Fruit fly (Drosophila melanogaster): ENCODE results near the gene Saf-B.

Saf-B gene

DNA sequence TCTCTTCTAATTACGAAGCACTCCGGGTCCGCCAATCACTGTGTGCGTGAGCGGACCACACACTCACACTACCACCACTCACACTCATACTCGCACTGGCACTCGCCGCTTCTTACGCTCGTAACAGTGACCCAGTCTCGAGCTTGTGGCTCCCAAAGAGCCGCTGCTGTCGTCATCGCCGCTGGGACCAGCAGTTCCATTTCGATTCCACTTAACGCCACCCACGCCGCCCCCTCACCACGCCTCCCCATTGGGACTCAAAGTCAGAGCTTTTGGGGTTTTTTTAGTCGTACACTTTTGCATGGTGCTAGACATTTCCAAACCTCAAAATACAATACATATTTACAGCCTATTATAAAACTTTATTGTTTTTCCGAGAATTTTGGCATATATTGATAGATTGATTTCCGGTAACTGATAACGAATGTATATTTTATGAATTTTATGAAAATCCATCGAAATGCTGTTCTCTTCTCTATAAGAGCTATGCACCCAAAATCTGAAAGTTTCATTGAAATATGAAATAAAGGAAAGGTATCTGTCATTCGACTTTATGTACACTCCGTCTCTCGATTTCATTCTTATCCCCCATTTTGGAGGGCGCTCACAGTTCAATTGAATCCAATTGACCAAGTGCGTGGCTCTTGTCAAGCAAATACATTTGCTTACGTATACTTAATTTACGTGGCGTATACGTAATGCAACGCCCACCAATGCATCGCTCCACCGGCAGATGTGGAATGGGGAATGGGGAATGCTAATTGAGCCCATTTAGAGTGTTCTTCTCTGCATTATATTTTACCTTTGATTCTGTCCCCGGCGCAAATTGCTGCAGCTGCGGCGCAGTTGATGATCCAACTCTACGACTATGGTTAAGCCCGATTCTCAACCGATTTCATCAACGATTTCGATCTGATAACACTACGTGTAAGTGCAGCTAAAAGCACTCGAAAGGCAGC, 45.7 kb upstream of the Saf-B start, which contains the start of gene CG42331 (continued):
- TF ChIP-seq CG6791 (GFP tag; IDR thresholded peaks at IDR 0.05; ENCODE audit: partially characterized antibody) (no peak), CG11085 (GFP tag; IDR thresholded peaks at IDR 0.05) (no peak), CG1647 (GFP tag; optimal IDR thresholded peaks at IDR 0.05) (no peak), CG8290 (GFP tag; optimal IDR thresholded peaks at IDR 0.05) (no peak), CG8290 (tag; optimal IDR thresholded peaks at IDR 0.05) (peak in 1 of 2 experiments; percentile 27), Jarid2 (GFP tag; optimal IDR thresholded peaks at IDR 0.05) (no peak), Sin3A (optimal IDR thresholded peaks at IDR 0.05) (no peak), CG4282 (GFP tag; optimal IDR thresholded peaks at IDR 0.05) (no peak), CG34422 (GFP tag; IDR thresholded peaks at IDR 0.05) (0 out of 3 replicates have a peak, but pooled peaks have one; percentile 50), TFAM (GFP tag; optimal IDR thresholded peaks at IDR 0.05) (no peak), CG10979 (tag; optimal IDR thresholded peaks at IDR 0.05) (peak; percentile 46), CG31224 (GFP tag; IDR thresholded peaks at IDR 0.05) (no peak), kay (GFP tag; optimal IDR thresholded peaks at IDR 0.05) (no peak), ewg (GFP tag; optimal IDR thresholded peaks at IDR 0.05) (peak; percentile 15), pnt (GFP tag; optimal IDR thresholded peaks at IDR 0.05) (peak; percentile 40), HmgD (GFP tag; optimal IDR thresholded peaks at IDR 0.05) (no peak), CG18599 (GFP tag; optimal IDR thresholded peaks at IDR 0.05) (peak; percentile 68), CG11723 (GFP tag; optimal IDR thresholded peaks at IDR 0.05) (peak; percentile 14), D19B (GFP tag; optimal IDR thresholded peaks at IDR 0.05) (peak; percentile 61), dmrt99B (tag; optimal IDR thresholded peaks at IDR 0.05) (peak; percentile 84), inv (GFP tag; IDR thresholded peaks at IDR 0.05; ENCODE audit: partially characterized antibody) (no peak), E2f2 (GFP tag; IDR thresholded peaks at IDR 0.05) (no peak), CG30020 (tag; optimal IDR thresholded peaks at IDR 0.05) (no peak), CG9817 (tag; optimal IDR thresholded peaks at IDR 0.05) (peak; percentile 59), knrl (GFP tag; IDR thresholded peaks at IDR 0.05; ENCODE audit: partially characterized antibody) (no peak), lov (optimal IDR thresholded peaks at IDR 0.05) (no peak), lov (GFP tag; IDR thresholded peaks at IDR 0.05) (no peak), gsb-n (tag; optimal IDR thresholded peaks at IDR 0.05) (peak; percentile 54), CG13894 (tag; optimal IDR thresholded peaks at IDR 0.05) (no peak), vvl (GFP tag; IDR thresholded peaks at IDR 0.05) (no peak), Deaf1 (tag; optimal IDR thresholded peaks at IDR 0.05) (peak; percentile 23), mld (GFP tag; IDR thresholded peaks at IDR 0.05; ENCODE audit: partially characterized antibody) (no peak), exex (tag; optimal IDR thresholded peaks at IDR 0.05) (peak; percentile 65), CG3995 (GFP tag; optimal IDR thresholded peaks at IDR 0.05) (no peak), CkIIα-i1 (GFP tag; IDR thresholded peaks at IDR 0.05) (no peak), CG11456 (GFP tag; IDR thresholded peaks at IDR 0.05) (no peak), kni (GFP tag; optimal IDR thresholded peaks at IDR 0.05) (peak; percentile 66), CG12219 (GFP tag; optimal IDR thresholded peaks at IDR 0.05) (peak; percentile 29), CG10209 (GFP tag; optimal IDR thresholded peaks at IDR 0.05) (peak; percentile 54), fu2 (GFP tag; optimal IDR thresholded peaks at IDR 0.05) (peak; percentile 39), Hr3 (GFP tag; optimal IDR thresholded peaks at IDR 0.05) (peak; percentile 46), kah (GFP tag; optimal IDR thresholded peaks at IDR 0.05) (no peak), Usf (GFP tag; optimal IDR thresholded peaks at IDR 0.05) (no peak), CG11093 (GFP tag; IDR thresholded peaks at IDR 0.05) (0 out of 3 replicates have a peak, but pooled peaks have one; percentile 33), Max (GFP tag; optimal IDR thresholded peaks at IDR 0.05) (peak; percentile 27), CG9215 (GFP tag; IDR thresholded peaks at IDR 0.05) (no peak), CG6689 (GFP tag; IDR thresholded peaks at IDR 0.05) (peak; percentile 57; the same call in 1 of the 2 replicates), peb (GFP tag; IDR thresholded peaks at IDR 0.05) (no peak), nmo (GFP tag; optimal IDR thresholded peaks at IDR 0.05) (peak; percentile 63)

All from whole organism, embryonic.